Fruit fly (Drosophila melanogaster): ENCODE data around the gene Fancm.

Gene Fancm

DNA sequence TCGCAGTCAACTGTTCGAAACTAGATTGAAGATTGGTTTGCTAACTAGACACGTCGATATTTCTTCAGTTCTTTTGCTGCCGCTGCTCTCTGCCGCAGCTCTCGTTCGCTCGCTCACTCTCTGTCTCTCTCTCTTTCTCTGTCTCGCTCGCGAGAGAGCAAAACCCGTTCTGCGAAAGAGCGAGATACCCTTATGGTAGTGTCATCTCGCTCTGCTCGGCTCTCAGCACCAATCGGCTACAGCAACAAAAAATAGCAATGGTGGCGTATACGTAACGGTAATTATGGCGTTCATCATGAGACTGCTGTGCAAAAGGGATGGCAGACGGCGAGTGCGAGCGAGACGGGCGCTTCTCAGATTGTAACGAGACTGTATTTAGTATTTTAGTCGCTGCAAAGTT lies 35.8 kb upstream of the Fancm start, which contains the start of gene lbe (continued):
- TF ChIP-seq otp (GFP tag; IDR thresholded peaks at IDR 0.05) (peak; percentile 72; the same call in 1 of the 3 replicates), insv (GFP tag; optimal IDR thresholded peaks at IDR 0.05) (peak in 1 of 2 experiments; percentile 73), ewg (GFP tag; optimal IDR thresholded peaks at IDR 0.05) (peak; percentile 94), HmgD (GFP tag; optimal IDR thresholded peaks at IDR 0.05) (peak; percentile 25), cg (GFP tag; optimal IDR thresholded peaks at IDR 0.05) (peak; percentile 52), D (optimal IDR thresholded peaks at IDR 0.05) (peak; percentile 70), D (GFP tag; optimal IDR thresholded peaks at IDR 0.05) (no peak), Hmr (GFP tag; optimal IDR thresholded peaks at IDR 0.05) (no peak), crol (GFP tag; IDR thresholded peaks at IDR 0.05) (peak; percentile 63), dan (GFP tag; IDR thresholded peaks at IDR 0.05) (no peak), CG1832 (GFP tag; optimal IDR thresholded peaks at IDR 0.05) (peak; percentile 99), tll (GFP tag; optimal IDR thresholded peaks at IDR 0.05) (peak in 1 of 2 experiments; percentile 59), CG4360 (GFP tag; IDR thresholded peaks at IDR 0.05) (peak; percentile 50), unc-4 (GFP tag; IDR thresholded peaks at IDR 0.05; ENCODE audit: partially characterized antibody) (0 out of 2 replicates have a peak, but pooled peaks have one; percentile 27), Opbp (GFP tag; IDR thresholded peaks at IDR 0.05; ENCODE audit: partially characterized antibody) (peak; percentile 57; the same call in 1 of the 3 replicates), CG18619 (GFP tag; optimal IDR thresholded peaks at IDR 0.05) (no peak), org-1 (GFP tag; optimal IDR thresholded peaks at IDR 0.05) (no peak), CoRest (tag; optimal IDR thresholded peaks at IDR 0.05) (peak; percentile 76), sd (tag; optimal IDR thresholded peaks at IDR 0.05) (peak; percentile 31), bbx (GFP tag; IDR thresholded peaks at IDR 0.05; ENCODE audit: partially characterized antibody) (peak; percentile 63), CG6791 (GFP tag; IDR thresholded peaks at IDR 0.05; ENCODE audit: partially characterized antibody) (peak; percentile 72; the same call in 2 of the 3 replicates), exex (tag; optimal IDR thresholded peaks at IDR 0.05) (no peak), CG12071 (GFP tag; optimal IDR thresholded peaks at IDR 0.05) (peak; percentile 6), Nf-YA (GFP tag; IDR thresholded peaks at IDR 0.05) (peak; percentile 99), mam (GFP tag; optimal IDR thresholded peaks at IDR 0.05) (no peak), abd-A (tag; optimal IDR thresholded peaks at IDR 0.05) (peak; percentile 96), gsb (GFP tag; IDR thresholded peaks at IDR 0.05) (no peak), CG10321 (GFP tag; IDR thresholded peaks at IDR 0.05) (peak; percentile 97), stc (GFP tag; IDR thresholded peaks at IDR 0.05) (peak; percentile 52; the same call in 1 of the 2 replicates), wor (GFP tag; IDR thresholded peaks at IDR 0.05) (no peak), CG18476 (GFP tag; optimal IDR thresholded peaks at IDR 0.05) (no peak), NC2α (GFP tag; optimal IDR thresholded peaks at IDR 0.05) (no peak), CG16815 (GFP tag; optimal IDR thresholded peaks at IDR 0.05) (no peak), phol (tag; optimal IDR thresholded peaks at IDR 0.05) (peak; percentile 80), esg (GFP tag; conservative IDR thresholded peaks at IDR 0.05) (no peak), CG8359 (GFP tag; optimal IDR thresholded peaks at IDR 0.05; ENCODE audit: borderline replicate concordance) (peak; percentile 51), nerfin-2 (GFP tag; IDR thresholded peaks at IDR 0.05; ENCODE audit: partially characterized antibody) (peak; percentile 43; the same call in 1 of the 2 replicates), CG33557 (GFP tag; optimal IDR thresholded peaks at IDR 0.05) (no peak), gcm (GFP tag; optimal IDR thresholded peaks at IDR 0.05) (peak; percentile 63), CG5180 (GFP tag; optimal IDR thresholded peaks at IDR 0.05) (peak; percentile 81), inv (GFP tag; IDR thresholded peaks at IDR 0.05; ENCODE audit: partially characterized antibody) (peak; percentile 38; the same call in 1 of the 2 replicates), Jarid2 (GFP tag; optimal IDR thresholded peaks at IDR 0.05) (peak; percentile 66), scrt (GFP tag; optimal IDR thresholded peaks at IDR 0.05) (no peak), br (optimal IDR thresholded peaks at IDR 0.05) (no peak), ato (GFP tag; IDR thresholded peaks at IDR 0.05; ENCODE audit: partially characterized antibody) (peak; percentile 66; the same call in 1 of the 2 replicates), z (GFP tag; IDR thresholded peaks at IDR 0.05) (peak; percentile 61; the same call in 2 of the 3 replicates), chinmo (GFP tag; IDR thresholded peaks at IDR 0.05; ENCODE audit: partially characterized antibody) (peak; percentile 90; the same call in 2 of the 4 replicates), peb (GFP tag; IDR thresholded peaks at IDR 0.05) (0 out of 2 replicates have a peak, but pooled peaks have one; percentile 19), Ets65A (GFP tag) (peak; percentile 0)

All from whole organism, embryonic.